Fruit fly (Drosophila melanogaster): ENCODE measurements around the gene Nmdmc.

The Nmdmc gene

DNA sequence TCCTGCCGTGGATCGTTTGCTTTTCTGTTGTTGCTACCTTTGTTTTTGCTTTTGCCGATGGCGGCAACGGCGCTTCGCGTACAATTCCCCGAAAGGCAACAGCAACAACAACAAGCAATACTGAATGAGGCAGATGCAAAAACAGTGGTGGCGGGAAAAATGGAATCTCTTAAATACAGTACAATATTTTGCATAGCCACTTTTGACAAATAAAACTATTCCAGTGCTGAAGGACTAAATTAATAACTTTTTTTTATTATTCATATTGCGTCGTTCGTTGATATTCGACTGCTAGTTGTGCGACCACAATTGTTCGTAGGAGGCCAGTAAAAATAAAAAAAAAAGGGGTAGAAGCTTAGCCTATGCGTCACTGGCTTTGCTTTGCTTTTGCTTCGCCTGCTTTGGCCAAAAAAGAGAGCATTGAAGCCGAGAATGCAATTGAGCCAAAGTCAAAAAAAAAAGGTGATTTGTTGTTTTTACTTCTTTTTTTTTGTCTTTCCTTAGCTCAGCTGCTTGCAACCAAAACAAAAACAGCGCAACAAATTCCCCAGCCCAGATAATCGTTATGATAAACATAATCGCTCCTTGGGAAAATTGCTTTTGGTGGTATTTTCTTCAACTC is 18.4 kb downstream of the Nmdmc start (continued):
- TF ChIP-seq CG4360 (GFP tag; IDR thresholded peaks at IDR 0.05) (peak; percentile 92), danr (GFP tag; IDR thresholded peaks at IDR 0.05) (peak; percentile 80), CG16813 (GFP tag; IDR thresholded peaks at IDR 0.05; ENCODE audit: partially characterized antibody) (no peak), cato (GFP tag; optimal IDR thresholded peaks at IDR 0.05; ENCODE audit: borderline replicate concordance) (peak; percentile 58), CG5180 (GFP tag; optimal IDR thresholded peaks at IDR 0.05) (peak; percentile 59), Awh (GFP tag; IDR thresholded peaks at IDR 0.05) (peak; percentile 94), CG13123 (GFP tag; optimal IDR thresholded peaks at IDR 0.05) (peak; percentile 68), Atf-2 (GFP tag; optimal IDR thresholded peaks at IDR 0.05) (peak; percentile 55), NK7.1 (GFP tag; optimal IDR thresholded peaks at IDR 0.05) (peak; percentile 78), YL-1 (GFP tag; optimal IDR thresholded peaks at IDR 0.05) (peak; percentile 16), HLH4C (GFP tag; IDR thresholded peaks at IDR 0.05; ENCODE audit: partially characterized antibody) (no peak), az2 (GFP tag; optimal IDR thresholded peaks at IDR 0.05) (peak; percentile 81), CG33213 (GFP tag; optimal IDR thresholded peaks at IDR 0.05) (peak; percentile 48), rib (GFP tag; IDR thresholded peaks at IDR 0.05) (peak; percentile 50; the same call in 1 of the 2 replicates), sisA (GFP tag; IDR thresholded peaks at IDR 0.05) (peak; percentile 91), wek (GFP tag; optimal IDR thresholded peaks at IDR 0.05) (peak; percentile 46), CG17802 (tag; optimal IDR thresholded peaks at IDR 0.05) (peak; percentile 64), NFAT (GFP tag; IDR thresholded peaks at IDR 0.05) (peak; percentile 84), CG4404 (GFP tag; IDR thresholded peaks at IDR 0.05) (peak; percentile 69), stc (GFP tag; IDR thresholded peaks at IDR 0.05) (peak; percentile 94), grau (tag; optimal IDR thresholded peaks at IDR 0.05) (peak; percentile 84), Dp (GFP tag; optimal IDR thresholded peaks at IDR 0.05) (no peak), pum (GFP tag; optimal IDR thresholded peaks at IDR 0.05) (peak; percentile 82), dmrt11E (tag; optimal IDR thresholded peaks at IDR 0.05) (peak; percentile 60), bigmax (GFP tag; optimal IDR thresholded peaks at IDR 0.05) (no peak), CG12104 (GFP tag; optimal IDR thresholded peaks at IDR 0.05) (peak; percentile 76), CG4424 (GFP tag; optimal IDR thresholded peaks at IDR 0.05) (peak; percentile 85), D (optimal IDR thresholded peaks at IDR 0.05) (peak; percentile 7), D (GFP tag; optimal IDR thresholded peaks at IDR 0.05) (peak; percentile 83), CG4707 (GFP tag; optimal IDR thresholded peaks at IDR 0.05) (peak; percentile 65), CG14441 (GFP tag; IDR thresholded peaks at IDR 0.05) (peak; percentile 91), jumu (GFP tag; optimal IDR thresholded peaks at IDR 0.05) (peak; percentile 72), nerfin-2 (GFP tag; IDR thresholded peaks at IDR 0.05; ENCODE audit: partially characterized antibody) (no peak), Oli (tag; optimal IDR thresholded peaks at IDR 0.05) (peak; percentile 91), ac (GFP tag; optimal IDR thresholded peaks at IDR 0.05) (peak; percentile 46), CG34224 (GFP tag; IDR thresholded peaks at IDR 0.05; ENCODE audit: partially characterized antibody) (no peak), Lhr (GFP tag; optimal IDR thresholded peaks at IDR 0.05) (peak; percentile 46), CG12299 (tag; optimal IDR thresholded peaks at IDR 0.05) (peak; percentile 76), ase (GFP tag; IDR thresholded peaks at IDR 0.05) (peak; percentile 89), Scr (GFP tag; IDR thresholded peaks at IDR 0.05; ENCODE audit: partially characterized antibody) (no peak), fru (optimal IDR thresholded peaks at IDR 0.05) (no peak), zen2 (GFP tag; IDR thresholded peaks at IDR 0.05; ENCODE audit: partially characterized antibody) (no peak), Side (GFP tag; optimal IDR thresholded peaks at IDR 0.05) (peak; percentile 85), CG7556 (GFP tag; optimal IDR thresholded peaks at IDR 0.05) (peak; percentile 88)

All from whole organism, embryonic.